Fruit fly (Drosophila melanogaster) whole organism, wandering third instar larva: ENCODE measurements around the gene Esp.

Experiments used
- Dfd ChIP-seq: fragments of >200 bp; optimal IDR thresholded peaks from 2 replicates; lab custom pipeline; 2017; ENCODE audit warnings: missing biosample characterization, missing genetic modification characterization
- HLH106 ChIP-seq: fragments of 200-800 bp; optimal IDR thresholded peaks from 3 replicates; lab custom pipeline; 2019; ENCODE audit warnings: missing biosample characterization, mild to moderate bottlenecking, missing genetic modification characterization, moderate library complexity
- dmrt93B ChIP-seq: fragments of 200-800 bp; sonication (Bioruptor generic); optimal IDR thresholded peaks from 2 replicates; lab custom pipeline; 2018; ENCODE audit warnings: missing biosample characterization, mild to moderate bottlenecking, missing genetic modification characterization
- fru ChIP-seq: fragments of 200-800 bp; sonication (Bioruptor generic); optimal IDR thresholded peaks from 3 replicates; lab custom pipeline; 2016; ENCODE audit warnings: missing biosample characterization, mild to moderate bottlenecking, missing genetic modification characterization
- h ChIP-seq: fragments of 200-800 bp; sonication (Bioruptor generic); optimal IDR thresholded peaks from 3 replicates; lab custom pipeline; 2016; ENCODE audit warnings: missing biosample characterization, mild to moderate bottlenecking, missing genetic modification characterization
- usp ChIP-seq: fragments of >200 bp; optimal IDR thresholded peaks from 2 replicates; lab custom pipeline; 2017; ENCODE audit warnings: missing biosample characterization, missing genetic modification characterization

DNA sequence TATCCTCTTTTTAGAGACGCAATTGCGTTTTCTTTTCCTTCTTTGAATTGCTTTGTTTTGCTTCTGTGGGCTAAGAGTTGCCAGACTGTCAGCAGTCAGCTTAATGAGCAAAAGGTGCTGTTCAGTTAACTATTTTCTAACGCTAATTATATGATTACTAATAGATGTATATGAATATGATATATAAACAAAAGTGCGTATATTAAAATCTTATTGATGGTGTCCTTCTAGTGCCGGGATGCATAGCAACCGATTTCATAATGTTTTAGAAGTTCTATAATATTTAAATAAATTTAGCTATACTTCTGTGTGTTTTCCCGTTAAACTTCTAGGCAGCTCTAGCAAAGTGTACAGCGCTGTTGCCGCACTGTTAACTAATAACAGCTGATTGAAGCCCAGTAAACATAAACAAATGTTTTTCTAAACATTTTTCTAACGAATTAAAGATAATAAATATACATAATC is 11.8 kb upstream of the Esp start, which contains the start of the genes Kaz and CG43273:
- TF ChIP-seq HLH106 (tag; lab: Kevin White, UChicago) = peak; percentile 81
- no peak for TF ChIP-seq usp (GFP tag; lab: Kevin White, UChicago)
- TF ChIP-seq dmrt93B (GFP tag; lab: Kevin White, UChicago) = no peak
- TF ChIP-seq fru (GFP tag; lab: Kevin White, UChicago) = no peak
- TF ChIP-seq Dfd (GFP tag; lab: Kevin White, UChicago) = no peak
- no peak for TF ChIP-seq h (GFP tag; lab: Kevin White, UChicago)
